Worm (Caenorhabditis elegans) whole organism, L1 larva: ENCODE measurements around the gene bcl-11.

ENCODE experiments used
- C16A3.4 ChIP-seq: fragments of 150-350 bp; optimal IDR thresholded peaks from 2 replicates; lab custom pipeline; 2014; ENCODE audit warnings: missing biosample characterization, missing genetic modification characterization
- C34B4.2 ChIP-seq: sonication (generic microtip); optimal IDR thresholded peaks from 2 replicates; lab custom pipeline; 2017; ENCODE audit warnings: mild to moderate bottlenecking, missing genetic modification characterization, missing compliant biosample characterization
- F16B12.6 ChIP-seq: fragments of 150-350 bp; optimal IDR thresholded peaks from 2 replicates; lab custom pipeline; 2014; ENCODE audit warnings: missing biosample characterization, missing genetic modification characterization
- Y116A8C.19 ChIP-seq: sonication (generic microtip); optimal IDR thresholded peaks from 2 replicates; lab custom pipeline; 2016; ENCODE audit warnings: missing compliant biosample characterization, missing genetic modification characterization, borderline replicate concordance
- aha-1 ChIP-seq: fragments of 150-350 bp; optimal IDR thresholded peaks from 2 replicates; lab custom pipeline; 2014; ENCODE audit warnings: missing biosample characterization, missing genetic modification characterization
- aly-2 ChIP-seq: fragments of 150-350 bp; optimal IDR thresholded peaks from 2 replicates; lab custom pipeline; 2014; ENCODE audit warnings: missing biosample characterization, missing genetic modification characterization
- ama-1 ChIP-seq: fragments of 150-350 bp; optimal IDR thresholded peaks from 2 replicates; lab custom pipeline; 2014
- ceh-8 ChIP-seq: fragments of 200-800 bp; sonication (Bioruptor generic); optimal IDR thresholded peaks from 2 replicates; lab custom pipeline; 2018; ENCODE audit warnings: mild to moderate bottlenecking, missing genetic modification characterization, moderate library complexity, missing compliant biosample characterization
- ceh-88 ChIP-seq: fragments of 200-800 bp; sonication (Bioruptor generic); IDR thresholded peaks from 2 replicates; pipeline ENCODE4 v1.3.6; 2022; ENCODE audit warnings: missing genetic modification characterization, missing compliant biosample characterization
- ces-1 ChIP-seq: fragments of 150-350 bp; optimal IDR thresholded peaks from 2 replicates; lab custom pipeline; 2014; ENCODE audit warnings: missing biosample characterization, missing genetic modification reagents, missing genetic modification characterization
- dpl-1 ChIP-seq, 3 experiments: fragments of 150-350 bp in 2 of 3; sonication (generic microtip) in 1 of 3; optimal IDR thresholded peaks; 2 replicates each; lab custom pipeline; 2014 to 2017; ENCODE audit warnings: missing biosample characterization in 3 of 3, missing genetic modification characterization in 3 of 3, missing genetic modification reagents in 3 of 3
- dsc-1 ChIP-seq: sonication (generic microtip); optimal IDR thresholded peaks from 2 replicates; lab custom pipeline; 2016; ENCODE audit warnings: mild to moderate bottlenecking, missing genetic modification characterization, missing compliant biosample characterization
- efl-3 ChIP-seq: fragments of 200-800 bp; sonication (Bioruptor generic); optimal IDR thresholded peaks from 2 replicates; lab custom pipeline; 2018; ENCODE audit warnings: mild to moderate bottlenecking, missing genetic modification characterization, missing compliant biosample characterization
- elt-2 ChIP-seq: sonication (generic microtip); optimal IDR thresholded peaks from 2 replicates; lab custom pipeline; 2016; ENCODE audit warnings: missing genetic modification characterization, mild to moderate bottlenecking, inconsistent platforms, missing compliant biosample characterization, missing genetic modification reagents
- fkh-4 ChIP-seq: sonication (generic microtip); optimal IDR thresholded peaks from 2 replicates; lab custom pipeline; 2016; ENCODE audit warnings: missing compliant biosample characterization, missing genetic modification characterization, borderline replicate concordance
- fos-1 ChIP-seq: fragments of 150-350 bp; optimal IDR thresholded peaks from 2 replicates; lab custom pipeline; 2014; ENCODE audit warnings: missing biosample characterization, missing genetic modification characterization
- lin-13 ChIP-seq: fragments of 150-350 bp; optimal IDR thresholded peaks from 2 replicates; lab custom pipeline; 2014; ENCODE audit warnings: missing biosample characterization, missing genetic modification reagents, missing genetic modification characterization
- lin-14 ChIP-seq: fragments of 200-800 bp; sonication (Bioruptor generic); optimal IDR thresholded peaks from 2 replicates; lab custom pipeline; 2018; ENCODE audit warnings: mild to moderate bottlenecking, missing genetic modification characterization, moderate library complexity, missing compliant biosample characterization
- lin-15B ChIP-seq: fragments of 150-350 bp; sonication (generic microtip); optimal IDR thresholded peaks from 3 replicates; lab custom pipeline; 2014; ENCODE audit warnings: missing biosample characterization, missing genetic modification characterization
- lsy-2 ChIP-seq, 2 experiments: fragments of 150-350 bp; optimal IDR thresholded peaks; 2 replicates each; lab custom pipeline; 2014; ENCODE audit warnings: missing biosample characterization in 2 of 2, missing genetic modification characterization in 2 of 2
- mab-9 ChIP-seq: fragments of 200-800 bp; sonication (Bioruptor generic); IDR thresholded peaks from 2 replicates; pipeline ENCODE4 v1.3.6; 2022; ENCODE audit warnings: missing genetic modification reagents, missing genetic modification characterization, missing compliant biosample characterization
- mdl-1 ChIP-seq, 2 experiments: fragments of 150-350 bp; optimal IDR thresholded peaks; 2 replicates each; lab custom pipeline; 2014 to 2017; ENCODE audit warnings: missing biosample characterization in 2 of 2, missing genetic modification characterization in 2 of 2, inconsistent platforms in 1 of 2
- mef-2 ChIP-seq: fragments of 150-350 bp; optimal IDR thresholded peaks from 2 replicates; lab custom pipeline; 2014; ENCODE audit warnings: missing biosample characterization, missing genetic modification characterization
- mep-1 ChIP-seq: fragments of 150-350 bp; optimal IDR thresholded peaks from 2 replicates; lab custom pipeline; 2014; ENCODE audit warnings: missing biosample characterization, missing genetic modification characterization
- nhr-11 ChIP-seq: fragments of 150-350 bp; optimal IDR thresholded peaks from 2 replicates; lab custom pipeline; 2014; ENCODE audit warnings: missing biosample characterization, missing genetic modification characterization
- nhr-12 ChIP-seq: sonication (generic microtip); optimal IDR thresholded peaks from 2 replicates; lab custom pipeline; 2017; ENCODE audit warnings: missing biosample characterization, missing genetic modification characterization
- nhr-19 ChIP-seq: fragments of 200-800 bp; sonication (Bioruptor generic); conservative IDR thresholded peaks from 2 replicates; pipeline ENCODE4 v1.3.6; 2022; ENCODE audit warnings: missing genetic modification characterization, missing compliant biosample characterization
- nhr-20 ChIP-seq: sonication (generic microtip); optimal IDR thresholded peaks from 2 replicates; lab custom pipeline; 2016; ENCODE audit warnings: mild to moderate bottlenecking, missing genetic modification characterization, missing compliant biosample characterization
- nhr-237 ChIP-seq: fragments of 150-350 bp; optimal IDR thresholded peaks from 2 replicates; lab custom pipeline; 2014; ENCODE audit warnings: missing biosample characterization, missing genetic modification characterization
- nhr-28 ChIP-seq: fragments of 150-350 bp; optimal IDR thresholded peaks from 2 replicates; lab custom pipeline; 2014; ENCODE audit warnings: missing biosample characterization, missing genetic modification characterization
- nhr-71 ChIP-seq: sonication (generic microtip); optimal IDR thresholded peaks from 2 replicates; lab custom pipeline; 2016; ENCODE audit warnings: mild to moderate bottlenecking, missing genetic modification characterization, moderate library complexity, missing compliant biosample characterization
- nhr-76 ChIP-seq: sonication (generic microtip); optimal IDR thresholded peaks from 2 replicates; lab custom pipeline; 2017; ENCODE audit warnings: missing biosample characterization, missing genetic modification characterization
- nhr-84 ChIP-seq: sonication (generic microtip); optimal IDR thresholded peaks from 2 replicates; lab custom pipeline; 2017; ENCODE audit warnings: missing biosample characterization, missing genetic modification characterization
- nhr-85 ChIP-seq: sonication (generic microtip); peaks from one replicate; lab custom pipeline; 2016; ENCODE audit warnings: missing genetic modification characterization, inconsistent platforms, missing compliant biosample characterization
- nhr-90 ChIP-seq: sonication (generic microtip); optimal IDR thresholded peaks from 2 replicates; lab custom pipeline; 2016; ENCODE audit warnings: mild to moderate bottlenecking, missing genetic modification characterization, missing compliant biosample characterization; ENCODE audit not compliant: poor library complexity
- pag-3 ChIP-seq: sonication (generic microtip); optimal IDR thresholded peaks from 2 replicates; lab custom pipeline; 2017; ENCODE audit warnings: missing genetic modification characterization, mild to moderate bottlenecking, missing compliant biosample characterization, antibody characterized with exemption, borderline replicate concordance; ENCODE audit not compliant: insufficient read depth
- rnt-1 ChIP-seq: sonication (generic microtip); optimal IDR thresholded peaks from 2 replicates; lab custom pipeline; 2016; ENCODE audit warnings: mild to moderate bottlenecking, missing genetic modification characterization, moderate library complexity, missing compliant biosample characterization
- skn-1 ChIP-seq: fragments of 150-350 bp; optimal IDR thresholded peaks from 2 replicates; lab custom pipeline; 2014; ENCODE audit warnings: missing biosample characterization, missing genetic modification characterization
- snpc-4 ChIP-seq: fragments of 150-350 bp; optimal IDR thresholded peaks from 2 replicates; lab custom pipeline; 2014; ENCODE audit warnings: missing biosample characterization, missing genetic modification characterization
- snu-23 ChIP-seq: sonication (generic microtip); optimal IDR thresholded peaks from 2 replicates; lab custom pipeline; 2016; ENCODE audit warnings: missing genetic modification characterization, missing compliant biosample characterization
- swsn-7 ChIP-seq: sonication (generic microtip); optimal IDR thresholded peaks from 2 replicates; lab custom pipeline; 2016; ENCODE audit warnings: missing genetic modification characterization, missing compliant biosample characterization
- tbx-2 ChIP-seq: sonication (generic microtip); optimal IDR thresholded peaks from 2 replicates; lab custom pipeline; 2016; ENCODE audit warnings: missing genetic modification characterization, missing compliant biosample characterization
- unc-130 ChIP-seq: fragments of 150-350 bp; optimal IDR thresholded peaks from 2 replicates; lab custom pipeline; 2017; ENCODE audit warnings: missing biosample characterization, missing genetic modification characterization, inconsistent platforms
- unc-86 ChIP-seq: sonication (generic microtip); optimal IDR thresholded peaks from 2 replicates; lab custom pipeline; 2016; ENCODE audit warnings: missing genetic modification characterization, missing compliant biosample characterization
- unc-98 ChIP-seq: fragments of 200-800 bp; sonication (Bioruptor generic); IDR thresholded peaks from 2 replicates; pipeline ENCODE4 v1.3.6; 2022; ENCODE audit warnings: missing genetic modification characterization, missing compliant biosample characterization
- ztf-11 ChIP-seq, 2 experiments: sonication (generic microtip); optimal IDR thresholded peaks; 2 replicates each; lab custom pipeline; 2016 to 2017; ENCODE audit warnings: missing genetic modification characterization in 2 of 2, missing biosample characterization in 1 of 2, missing compliant biosample characterization in 1 of 2

Gene bcl-11

ce11 chrV:6341078-6341638 is 14.7 kb upstream of the bcl-11 start (continued):
- TF ChIP-seq fos-1 (tag; lab: Kevin White, UChicago) (no peak), nhr-20 (no peak), snpc-4 (tag; lab: Kevin White, UChicago) (no peak), C16A3.4 (tag; lab: Kevin White, UChicago) (no peak), mdl-1 (tag; optimal IDR thresholded peaks at IDR 0.05; lab: Kevin White, UChicago) (no peak), ceh-8 (GFP tag; lab: Kevin White, UChicago) (no peak)
- TF ChIP-seq, all 84 proteins: peak for 10

ce11 chrV:6342502-6342901 is 13.3 kb upstream of the bcl-11 start:
- peak; percentile 11 for TF ChIP-seq swsn-7
- no peak for TF ChIP-seq Y116A8C.19 (tag; lab: Kevin White, UChicago)
- no peak for TF ChIP-seq pag-3 (tag; lab: Kevin White, UChicago)
- TF ChIP-seq elt-2 (tag; lab: Kevin White, UChicago): no peak
- peak; percentile 15 for TF ChIP-seq unc-130
- TF ChIP-seq mep-1 (tag; lab: Kevin White, UChicago): peak; percentile 28
- TF ChIP-seq C34B4.2 (tag; lab: Kevin White, UChicago): no peak
- TF ChIP-seq nhr-11 (tag; lab: Kevin White, UChicago): no peak
- TF ChIP-seq nhr-28 (tag; lab: Kevin White, UChicago): no peak
- no peak for TF ChIP-seq nhr-90 (tag; lab: Kevin White, UChicago)
- no peak for TF ChIP-seq nhr-84
- peak; percentile 17; the same call in 1 of the 2 replicates for TF ChIP-seq nhr-19
- no peak for TF ChIP-seq efl-3 (GFP tag; lab: Kevin White, UChicago)
- peak; percentile 83 for TF ChIP-seq lin-14 (GFP tag; lab: Kevin White, UChicago)
- TF ChIP-seq ama-1 (lab: Kevin White, UChicago): no peak
- TF ChIP-seq snu-23 (GFP tag; lab: Kevin White, UChicago): peak; percentile 32
- TF ChIP-seq dpl-1 (GFP tag; optimal IDR thresholded peaks at IDR 0.05; lab: Kevin White, UChicago): peak in 1 of 3 experiments; percentile 2
- TF ChIP-seq unc-98 (GFP tag; lab: Robert Waterston, UW): no peak
- no peak for TF ChIP-seq ceh-88 (GFP tag; lab: Robert Waterston, UW)
- TF ChIP-seq snpc-4 (tag; lab: Kevin White, UChicago): no peak
- TF ChIP-seq skn-1 (tag; lab: Kevin White, UChicago): no peak
- TF ChIP-seq aly-2 (tag; lab: Kevin White, UChicago): no peak
- no peak for TF ChIP-seq mef-2 (tag; lab: Kevin White, UChicago)
- TF ChIP-seq ces-1 (GFP tag; lab: Kevin White, UChicago): no peak
- TF ChIP-seq mdl-1 (tag; optimal IDR thresholded peaks at IDR 0.05; lab: Kevin White, UChicago): peak in 1 of 2 experiments; percentile 10
- TF ChIP-seq nhr-71 (tag; lab: Kevin White, UChicago): peak; percentile 60
- peak; percentile 96 for TF ChIP-seq dsc-1 (tag; lab: Kevin White, UChicago)
- peak in 1 of 2 experiments; percentile 52 for TF ChIP-seq lsy-2 (tag; optimal IDR thresholded peaks at IDR 0.05; lab: Kevin White, UChicago)
- TF ChIP-seq rnt-1 (tag; lab: Kevin White, UChicago): peak; percentile 72
- TF ChIP-seq nhr-12 (tag; lab: Kevin White, UChicago): no peak
- TF ChIP-seq C16A3.4 (tag; lab: Kevin White, UChicago): no peak
- peak; percentile 70 for TF ChIP-seq fkh-4
- TF ChIP-seq nhr-85: no peak

- TF ChIP-seq nhr-85 (no peak), mdl-1 (tag; optimal IDR thresholded peaks at IDR 0.05; lab: Kevin White, UChicago) (no peak), lin-15B (tag; lab: Kevin White, UChicago) (no peak), mab-9 (no peak), swsn-7 (no peak), pag-3 (tag; lab: Kevin White, UChicago) (no peak), aha-1 (tag; lab: Kevin White, UChicago) (no peak), lin-13 (GFP tag; lab: Kevin White, UChicago) (no peak), nhr-19 (0 out of 2 replicates have a peak, but pooled peaks have one; percentile 3), dpl-1 (GFP tag; optimal IDR thresholded peaks at IDR 0.05; lab: Kevin White, UChicago) (no peak), rnt-1 (tag; lab: Kevin White, UChicago) (peak; percentile 67), mep-1 (tag; lab: Kevin White, UChicago) (no peak), tbx-2 (tag; lab: Kevin White, UChicago) (no peak), nhr-237 (no peak), dsc-1 (tag; lab: Kevin White, UChicago) (peak; percentile 57), ztf-11 (tag; optimal IDR thresholded peaks at IDR 0.05; lab: Kevin White, UChicago) (no peak), C16A3.4 (tag; lab: Kevin White, UChicago) (no peak), F16B12.6 (no peak), fos-1 (tag; lab: Kevin White, UChicago) (no peak), fkh-4 (no peak), lsy-2 (tag; optimal IDR thresholded peaks at IDR 0.05; lab: Kevin White, UChicago) (peak in 1 of 2 experiments; percentile 7), unc-86 (tag; lab: Kevin White, UChicago) (no peak), nhr-76 (tag; lab: Kevin White, UChicago) (no peak), aly-2 (tag; lab: Kevin White, UChicago) (no peak)
These were observed 11.2 kb upstream of the bcl-11 start for ce11 chrV:6344531-6345171.
